Worm (Caenorhabditis elegans): ENCODE results near the gene F49E8.6.

F49E8.6 gene

ce11 chrIV:7549844-7550243 is 4.6 kb downstream of the F49E8.6 start (continued):
- TF ChIP-seq mxl-1 (tag; optimal IDR thresholded peaks at IDR 0.05) (no peak), nhr-90 (tag; optimal IDR thresholded peaks at IDR 0.05) (peak; percentile 41), let-526 (GFP tag; IDR thresholded peaks at IDR 0.05) (peak; percentile 64; the same call in 1 of the 2 replicates), B0035.1 (tag; optimal IDR thresholded peaks at IDR 0.05) (no peak), K11D2.4 (GFP tag; IDR thresholded peaks at IDR 0.05) (no peak), ekl-4 (GFP tag; IDR thresholded peaks at IDR 0.05) (no peak), lin-35 (GFP tag; optimal IDR thresholded peaks at IDR 0.05) (no peak), ceh-27 (GFP tag; optimal IDR thresholded peaks at IDR 0.05) (peak; percentile 71), snpc-1.1 (tag; optimal IDR thresholded peaks at IDR 0.05; ENCODE audit: insufficient read depth) (no peak), zim-3 (tag; optimal IDR thresholded peaks at IDR 0.05) (no peak), tbp1 (GFP tag; optimal IDR thresholded peaks at IDR 0.05) (peak; percentile 12), egrh-3 (GFP tag; IDR thresholded peaks at IDR 0.05) (no peak), mcd-1 (GFP tag; IDR thresholded peaks at IDR 0.05) (peak; percentile 57), B0019.2 (GFP tag; conservative IDR thresholded peaks at IDR 0.05) (no peak), cebp-1 (GFP tag; IDR thresholded peaks at IDR 0.05) (peak; percentile 33; the same call in 1 of the 2 replicates), cebp-1 (tag; optimal IDR thresholded peaks at IDR 0.05) (peak; percentile 16)

ce11 chrIV:7547843-7548578 is 6.5 kb downstream of the F49E8.6 start, which contains the start of the genes cdd-2 and oef-1:
Gene cdd-2, minus strand, starts transcription at chrIV:7547893.
Gene oef-1, plus strand, starts transcription at chrIV:7548417.
- TF ChIP-seq tlf-1 (GFP tag; optimal IDR thresholded peaks at IDR 0.05) (peak; percentile 85), Y95B8A.8 (GFP tag; IDR thresholded peaks at IDR 0.05) (peak; percentile 95), Y53G8AR.9 (GFP tag; conservative IDR thresholded peaks at IDR 0.05) (peak; percentile 77; the same call in 1 of the 2 replicates), rcor-1 (GFP tag; IDR thresholded peaks at IDR 0.05) (peak; percentile 84), lsl-1 (GFP tag; optimal IDR thresholded peaks at IDR 0.05) (peak; percentile 96), snpc-1.1 (tag; optimal IDR thresholded peaks at IDR 0.05; ENCODE audit: insufficient read depth) (no peak), ceh-91 (GFP tag; IDR thresholded peaks at IDR 0.05) (peak; percentile 99), madf-6 (GFP tag; IDR thresholded peaks at IDR 0.05) (peak; percentile 98), efl-1 (GFP tag; optimal IDR thresholded peaks at IDR 0.05) (peak; percentile 92), hsf-1 (GFP tag; IDR thresholded peaks at IDR 0.05) (peak; percentile 87), athp-1 (tag; optimal IDR thresholded peaks at IDR 0.05) (peak; percentile 76), ets-4 (GFP tag; optimal IDR thresholded peaks at IDR 0.05) (no peak), attf-6 (GFP tag; IDR thresholded peaks at IDR 0.05) (peak; percentile 86), B0336.3 (GFP tag; IDR thresholded peaks at IDR 0.05) (peak; percentile 69; the same call in 1 of the 2 replicates), ztf-6 (GFP tag; IDR thresholded peaks at IDR 0.05) (no peak), C17E4.6 (GFP tag; IDR thresholded peaks at IDR 0.05) (peak; percentile 78; the same call in 1 of the 2 replicates), Y53F4B.3 (GFP tag; IDR thresholded peaks at IDR 0.05) (no peak), mcd-1 (GFP tag; IDR thresholded peaks at IDR 0.05) (peak; percentile 94), F33H1.4 (GFP tag; IDR thresholded peaks at IDR 0.05) (peak; percentile 85), sea-2 (GFP tag; IDR thresholded peaks at IDR 0.05) (no peak), F57A8.1 (GFP tag; optimal IDR thresholded peaks at IDR 0.05) (no peak), hmg-20 (GFP tag; IDR thresholded peaks at IDR 0.05) (no peak), ztf-25 (GFP tag; IDR thresholded peaks at IDR 0.05) (no peak), ccch-3 (GFP tag; optimal IDR thresholded peaks at IDR 0.05) (no peak), gei-17 (GFP tag; optimal IDR thresholded peaks at IDR 0.05) (no peak), F49E8.2 (tag; optimal IDR thresholded peaks at IDR 0.05; ENCODE audit: insufficient read depth) (peak; percentile 92), B0035.1 (tag; optimal IDR thresholded peaks at IDR 0.05) (no peak), ztf-22 (GFP tag; optimal IDR thresholded peaks at IDR 0.05) (no peak), ceh-100 (GFP tag; IDR thresholded peaks at IDR 0.05) (peak; percentile 78), mel-28 (tag; optimal IDR thresholded peaks at IDR 0.05; ENCODE audit: borderline replicate concordance) (no peak), dox-1 (GFP tag; IDR thresholded peaks at IDR 0.05) (peak; percentile 96), egl-44 (GFP tag; IDR thresholded peaks at IDR 0.05) (no peak), him-1 (tag; optimal IDR thresholded peaks at IDR 0.05) (peak; percentile 31)

Data from whole organism, young adult.